Worm (Caenorhabditis elegans) whole organism, L1 larva: Measurements from ENCODE around the gene nhr-135.

Source experiments
- dsc-1 ChIP-seq: sonication (generic microtip); optimal IDR thresholded peaks from 2 replicates; lab custom pipeline; 2016; ENCODE audit warnings: mild to moderate bottlenecking, missing genetic modification characterization, missing compliant biosample characterization
- efl-1 ChIP-seq, 4 experiments: fragments of 150-350 bp; optimal IDR thresholded peaks in 3 of 4; peaks in 1 of 4; 1 replicate in 1 of 4; 2 replicates in 3 of 4; lab custom pipeline; 2014; ENCODE audit warnings: missing biosample characterization in 2 of 4, missing genetic modification characterization in 2 of 4, missing genetic modification reagents in 2 of 4
- egl-27 ChIP-seq, 2 experiments: fragments of 150-350 bp in 1 of 2; sonication (generic microtip); optimal IDR thresholded peaks; 3 replicates each; lab custom pipeline; 2017 to 2018; ENCODE audit warnings: missing biosample characterization in 2 of 2, missing genetic modification characterization in 2 of 2, missing genetic modification reagents in 2 of 2
- lin-35 ChIP-seq, 2 experiments: fragments of 150-350 bp; optimal IDR thresholded peaks; 2 replicates each; lab custom pipeline; 2014; ENCODE audit warnings: missing biosample characterization in 2 of 2, missing genetic modification characterization in 2 of 2, missing genetic modification reagents in 2 of 2
- nhr-11 ChIP-seq: fragments of 150-350 bp; optimal IDR thresholded peaks from 2 replicates; lab custom pipeline; 2014; ENCODE audit warnings: missing biosample characterization, missing genetic modification characterization
- nhr-20 ChIP-seq: sonication (generic microtip); optimal IDR thresholded peaks from 2 replicates; lab custom pipeline; 2016; ENCODE audit warnings: mild to moderate bottlenecking, missing genetic modification characterization, missing compliant biosample characterization
- zag-1 ChIP-seq: fragments of 150-350 bp; optimal IDR thresholded peaks from 2 replicates; lab custom pipeline; 2014; ENCODE audit warnings: missing biosample characterization, missing genetic modification characterization
- ztf-11 ChIP-seq, 2 experiments: sonication (generic microtip); optimal IDR thresholded peaks; 2 replicates each; lab custom pipeline; 2016 to 2017; ENCODE audit warnings: missing genetic modification characterization in 2 of 2, missing biosample characterization in 1 of 2, missing compliant biosample characterization in 1 of 2

DNA sequence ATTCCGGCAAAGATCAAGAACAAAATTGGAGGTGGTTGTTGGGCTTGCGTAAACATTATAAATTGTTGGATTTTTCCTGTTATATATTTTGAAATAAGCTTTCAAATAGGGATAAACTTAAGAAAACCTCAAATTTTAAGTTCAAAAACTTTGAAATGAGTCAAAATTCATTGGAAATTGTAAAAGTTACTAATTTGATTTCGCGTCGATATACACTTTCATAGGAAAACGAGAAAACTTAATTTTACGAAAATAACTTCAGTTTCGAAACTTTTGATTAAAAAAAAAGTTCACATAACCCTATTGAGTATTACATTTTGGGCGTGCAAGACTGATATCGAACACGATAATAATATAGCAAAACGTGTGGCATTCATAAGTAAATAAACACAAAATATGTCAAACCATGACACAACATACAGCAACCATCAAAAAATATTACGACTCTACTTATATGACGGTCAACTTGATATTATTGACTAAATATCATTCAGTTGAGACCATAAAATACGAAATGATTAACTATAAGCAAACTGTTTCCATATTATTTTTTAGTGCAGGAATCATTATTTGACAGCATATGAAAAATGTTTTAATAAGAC lies 2.7 kb upstream of the nhr-135 start:
- TF ChIP-seq efl-1 (optimal IDR thresholded peaks at IDR 0.05; lab: Kevin White, UChicago) (no peak), efl-1 (GFP tag; optimal IDR thresholded peaks at IDR 0.05 in 1 of 2; lab: Kevin White, UChicago) (peak in 1 of 2 experiments; percentile 91), zag-1 (tag; lab: Kevin White, UChicago) (no peak), egl-27 (tag; optimal IDR thresholded peaks at IDR 0.05; lab: Kevin White, UChicago) (no peak), lin-35 (GFP tag; optimal IDR thresholded peaks at IDR 0.05; lab: Kevin White, UChicago) (no peak), dsc-1 (tag; lab: Kevin White, UChicago) (no peak), nhr-11 (tag; lab: Kevin White, UChicago) (no peak), nhr-20 (tag; lab: Kevin White, UChicago) (no peak), ztf-11 (tag; optimal IDR thresholded peaks at IDR 0.05; lab: Kevin White, UChicago) (no peak)
